Worm (Caenorhabditis elegans) whole organism, young adult: ENCODE measurements around the gene srw-53.

ENCODE experiments used
- B0261.1 ChIP-seq: sonication (generic microtip); optimal IDR thresholded peaks from 2 replicates; lab custom pipeline; 2016; ENCODE audit warnings: mild to moderate bottlenecking, missing genetic modification characterization, moderate library complexity, missing compliant biosample characterization
- B0336.3 ChIP-seq: fragments of 200-800 bp; sonication (Bioruptor generic); IDR thresholded peaks from 2 replicates; pipeline ENCODE4 v1.3.6; 2022; ENCODE audit warnings: missing genetic modification characterization, missing compliant biosample characterization
- C17E4.6 ChIP-seq: fragments of 200-800 bp; sonication (Bioruptor generic); IDR thresholded peaks from 2 replicates; pipeline ENCODE4 v1.3.6; 2022; ENCODE audit warnings: missing genetic modification reagents, missing genetic modification characterization, missing compliant biosample characterization
- F22D6.2 ChIP-seq: sonication (generic microtip); optimal IDR thresholded peaks from 2 replicates; lab custom pipeline; 2016; ENCODE audit warnings: mild to moderate bottlenecking, missing genetic modification characterization, missing compliant biosample characterization
- F49E8.2 ChIP-seq: sonication (generic microtip); optimal IDR thresholded peaks from 3 replicates; lab custom pipeline; 2017; ENCODE audit warnings: missing genetic modification characterization, mild to moderate bottlenecking, missing compliant biosample characterization, antibody characterized with exemption, moderate library complexity; ENCODE audit not compliant: insufficient read depth
- F55B11.4 ChIP-seq: sonication (generic microtip); optimal IDR thresholded peaks from 2 replicates; lab custom pipeline; 2016; ENCODE audit warnings: missing compliant biosample characterization, missing genetic modification characterization, borderline replicate concordance; ENCODE audit not compliant: insufficient read depth
- K11D2.4 ChIP-seq: fragments of 200-800 bp; sonication (Bioruptor generic); IDR thresholded peaks from 2 replicates; pipeline ENCODE4 v1.3.6; 2022; ENCODE audit warnings: missing genetic modification reagents, missing genetic modification characterization, missing compliant biosample characterization
- T26A5.8 ChIP-seq: sonication (generic microtip); optimal IDR thresholded peaks from 2 replicates; lab custom pipeline; 2016; ENCODE audit warnings: missing genetic modification characterization, missing compliant biosample characterization
- Y53G8AR.9 ChIP-seq: fragments of 200-800 bp; sonication (Bioruptor generic); conservative IDR thresholded peaks from 2 replicates; pipeline ENCODE4 v1.3.6; 2022; ENCODE audit warnings: missing genetic modification reagents, missing genetic modification characterization, missing compliant biosample characterization
- Y79H2A.3 ChIP-seq: fragments of 200-800 bp; sonication (Bioruptor generic); conservative IDR thresholded peaks from 2 replicates; pipeline ENCODE4 v1.3.6; 2022; ENCODE audit warnings: missing genetic modification reagents, missing genetic modification characterization, missing compliant biosample characterization
- ama-1 ChIP-seq, 3 experiments: fragments of 150-350 bp in 1 of 3; sonication (generic microtip) in 2 of 3; optimal IDR thresholded peaks; 2 replicates each; lab custom pipeline; 2014 to 2018; ENCODE audit warnings: missing biosample characterization in 2 of 3, missing genetic modification characterization in 2 of 3, missing genetic modification reagents in 2 of 3
- atf-7 ChIP-seq: sonication (generic microtip); optimal IDR thresholded peaks from 2 replicates; lab custom pipeline; 2017; ENCODE audit warnings: mild to moderate bottlenecking, missing genetic modification characterization, missing compliant biosample characterization
- attf-6 ChIP-seq: fragments of 200-800 bp; sonication (Bioruptor generic); IDR thresholded peaks from 2 replicates; pipeline ENCODE4 v1.3.6; 2022; ENCODE audit warnings: missing genetic modification reagents, missing genetic modification characterization, missing compliant biosample characterization
- bed-2 ChIP-seq: fragments of 200-800 bp; sonication (Bioruptor generic); IDR thresholded peaks from 2 replicates; pipeline ENCODE4 v1.3.6; 2022; ENCODE audit warnings: missing genetic modification reagents, missing genetic modification characterization, missing compliant biosample characterization
- cebp-1 ChIP-seq, 2 experiments: fragments of 200-800 bp in 1 of 2; sonication (Bioruptor generic) in 1 of 2; sonication (generic microtip) in 1 of 2; IDR thresholded peaks in 1 of 2; optimal IDR thresholded peaks in 1 of 2; 2 replicates each; pipeline versions ENCODE4 v1.3.6 to Lab custom; 2017 to 2022; ENCODE audit warnings: missing compliant biosample characterization in 2 of 2, missing genetic modification characterization in 2 of 2, mild to moderate bottlenecking in 1 of 2, missing genetic modification reagents in 1 of 2, moderate library complexity in 1 of 2
- ceh-91 ChIP-seq: fragments of 200-800 bp; sonication (Bioruptor generic); IDR thresholded peaks from 2 replicates; pipeline ENCODE4 v1.3.6; 2022; ENCODE audit warnings: missing genetic modification reagents, missing genetic modification characterization, missing compliant biosample characterization
- chd-7 ChIP-seq: sonication (generic microtip); optimal IDR thresholded peaks from 2 replicates; lab custom pipeline; 2016; ENCODE audit warnings: mild to moderate bottlenecking, missing genetic modification characterization, moderate library complexity, missing compliant biosample characterization
- egl-18 ChIP-seq: fragments of 200-800 bp; sonication (Bioruptor generic); IDR thresholded peaks from 2 replicates; pipeline ENCODE4 v1.3.6; 2022; ENCODE audit warnings: missing genetic modification reagents, missing genetic modification characterization, missing compliant biosample characterization
- ekl-4 ChIP-seq: fragments of 200-800 bp; sonication (Bioruptor generic); IDR thresholded peaks from 2 replicates; pipeline ENCODE4 v1.3.6; 2022; ENCODE audit warnings: missing genetic modification reagents, missing genetic modification characterization, missing compliant biosample characterization
- ets-4 ChIP-seq: fragments of 200-800 bp; sonication (Bioruptor generic); optimal IDR thresholded peaks from 2 replicates; lab custom pipeline; 2018; ENCODE audit warnings: mild to moderate bottlenecking, missing genetic modification characterization, missing compliant biosample characterization
- fkh-3 ChIP-seq: sonication (generic microtip); optimal IDR thresholded peaks from 2 replicates; lab custom pipeline; 2016; ENCODE audit warnings: mild to moderate bottlenecking, missing genetic modification characterization, missing compliant biosample characterization
- hmg-1.2 ChIP-seq: fragments of 200-800 bp; sonication (Bioruptor generic); IDR thresholded peaks from 2 replicates; pipeline ENCODE4 v1.3.6; 2022; ENCODE audit warnings: missing genetic modification reagents, missing genetic modification characterization, missing compliant biosample characterization
- let-607 ChIP-seq, 2 experiments: fragments of 200-800 bp in 1 of 2; sonication (Bioruptor generic) in 1 of 2; sonication (generic microtip) in 1 of 2; optimal IDR thresholded peaks; 2 replicates each; lab custom pipeline; 2016 to 2018; ENCODE audit warnings: mild to moderate bottlenecking in 2 of 2, missing compliant biosample characterization in 2 of 2, missing genetic modification characterization in 2 of 2, moderate library complexity in 2 of 2, missing genotype in 1 of 2
- lin-40 ChIP-seq: sonication (generic microtip); optimal IDR thresholded peaks from 2 replicates; lab custom pipeline; 2016; ENCODE audit warnings: missing genetic modification characterization, mild to moderate bottlenecking, missing compliant biosample characterization, missing genotype, missing genetic modification reagents
- lin-54 ChIP-seq: fragments of 200-800 bp; sonication (Bioruptor generic); optimal IDR thresholded peaks from 2 replicates; lab custom pipeline; 2018; ENCODE audit warnings: mild to moderate bottlenecking, missing genetic modification characterization, missing compliant biosample characterization
- madf-6 ChIP-seq: fragments of 200-800 bp; sonication (Bioruptor generic); IDR thresholded peaks from 2 replicates; pipeline ENCODE4 v1.3.6; 2022; ENCODE audit warnings: missing genetic modification reagents, missing genetic modification characterization, missing compliant biosample characterization
- mcd-1 ChIP-seq: fragments of 200-800 bp; sonication (Bioruptor generic); IDR thresholded peaks from 2 replicates; pipeline ENCODE4 v1.3.6; 2022; ENCODE audit warnings: missing genetic modification reagents, missing genetic modification characterization, missing compliant biosample characterization
- mel-28 ChIP-seq: sonication (generic microtip); optimal IDR thresholded peaks from 2 replicates; lab custom pipeline; 2016; ENCODE audit warnings: borderline replicate concordance, mild to moderate bottlenecking, missing genetic modification characterization, missing compliant biosample characterization
- nhr-80 ChIP-seq: sonication (generic microtip); optimal IDR thresholded peaks from 2 replicates; lab custom pipeline; 2016; ENCODE audit warnings: missing genetic modification characterization, missing compliant biosample characterization
- pbrm-1 ChIP-seq: fragments of 200-800 bp; sonication (Bioruptor generic); IDR thresholded peaks from 2 replicates; pipeline ENCODE4 v1.3.6; 2022; ENCODE audit warnings: missing genetic modification reagents, missing genetic modification characterization, missing compliant biosample characterization
- tbx-9 ChIP-seq: sonication (generic microtip); optimal IDR thresholded peaks from 2 replicates; lab custom pipeline; 2016; ENCODE audit warnings: borderline replicate concordance, missing genetic modification characterization, inconsistent platforms, missing compliant biosample characterization
- zfh-2 ChIP-seq: fragments of 200-800 bp; sonication (Bioruptor generic); conservative IDR thresholded peaks from 2 replicates; pipeline ENCODE4 v1.3.6; 2022; ENCODE audit warnings: missing genetic modification reagents, missing genetic modification characterization, missing compliant biosample characterization
- ztf-18 ChIP-seq: sonication (generic microtip); optimal IDR thresholded peaks from 2 replicates; lab custom pipeline; 2016; ENCODE audit warnings: missing genotype, mild to moderate bottlenecking, missing genetic modification characterization, missing compliant biosample characterization
- ztf-28 ChIP-seq: fragments of 200-800 bp; sonication (Bioruptor generic); IDR thresholded peaks from 2 replicates; pipeline ENCODE4 v1.3.6; 2022; ENCODE audit warnings: missing genetic modification reagents, missing genetic modification characterization, missing compliant biosample characterization

srw-53 gene

DNA sequence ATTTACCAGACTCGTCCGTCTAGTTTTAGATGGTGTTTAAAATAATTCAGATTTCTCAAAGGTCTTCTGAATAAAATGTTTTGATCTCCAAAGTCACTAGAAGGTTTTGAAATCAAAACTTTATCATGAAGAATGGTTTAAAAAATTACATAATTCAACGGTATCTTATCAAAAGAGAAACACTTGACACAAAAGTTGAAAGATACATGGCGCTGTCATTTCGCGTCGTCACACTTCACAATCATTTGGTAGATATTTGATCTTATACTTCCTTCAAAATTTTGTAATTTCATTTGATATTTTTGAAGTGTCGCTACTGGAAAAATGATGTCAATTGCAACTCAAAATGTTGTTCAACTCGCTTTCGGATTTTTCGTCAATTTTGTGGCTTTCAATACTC, 13.9 kb downstream of the srw-53 start, which contains the start of gene F36G9.3:
F36G9.3 (plus strand) TSS at position 301 of the 400 bp plus-strand sequence.
- TF ChIP-seq F22D6.2: no peak
- TF ChIP-seq F49E8.2 (tag; lab: Kevin White, UChicago): no peak
- no peak for TF ChIP-seq pbrm-1
- no peak for TF ChIP-seq nhr-80 (tag; lab: Kevin White, UChicago)
- TF ChIP-seq let-607 (tag; optimal IDR thresholded peaks at IDR 0.05; lab: Kevin White, UChicago): no peak
- TF ChIP-seq zfh-2: no peak
- no peak for TF ChIP-seq ceh-91 (GFP tag; lab: Robert Waterston, UW)
- no peak for TF ChIP-seq fkh-3
- TF ChIP-seq lin-54: no peak
- TF ChIP-seq chd-7: no peak
- TF ChIP-seq mel-28: no peak

DNA sequence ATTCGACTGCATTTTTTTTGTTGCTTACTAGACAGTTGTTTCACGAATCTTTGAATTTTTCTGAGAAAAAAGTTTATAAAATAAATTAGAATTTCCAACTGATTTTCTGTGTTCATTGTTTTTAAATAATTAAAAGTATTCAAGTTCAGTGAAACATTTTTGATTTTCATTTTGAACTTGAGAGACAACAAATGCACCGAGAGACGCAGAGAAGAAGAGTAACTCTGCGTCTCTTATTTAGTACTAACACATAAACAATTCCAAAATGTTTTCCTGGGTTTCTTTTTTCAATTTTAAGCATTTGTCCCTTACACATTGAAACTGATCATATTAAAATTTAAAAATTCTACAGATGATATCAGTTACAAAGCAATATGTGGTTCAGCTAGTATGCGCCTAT, 16.2 kb downstream of the srw-53 start:
- no peak for TF ChIP-seq ama-1 (optimal IDR thresholded peaks at IDR 0.05; lab: Kevin White, UChicago)
- TF ChIP-seq ama-1 (GFP tag; optimal IDR thresholded peaks at IDR 0.05; lab: Kevin White, UChicago): no peak
- TF ChIP-seq ekl-4: no peak
- TF ChIP-seq hmg-1.2 (GFP tag; lab: Robert Waterston, UW): peak; percentile 70; the same call in 1 of the 2 replicates
- no peak for TF ChIP-seq T26A5.8 (tag; lab: Kevin White, UChicago)
- no peak for TF ChIP-seq bed-2 (GFP tag; lab: Robert Waterston, UW)

DNA sequence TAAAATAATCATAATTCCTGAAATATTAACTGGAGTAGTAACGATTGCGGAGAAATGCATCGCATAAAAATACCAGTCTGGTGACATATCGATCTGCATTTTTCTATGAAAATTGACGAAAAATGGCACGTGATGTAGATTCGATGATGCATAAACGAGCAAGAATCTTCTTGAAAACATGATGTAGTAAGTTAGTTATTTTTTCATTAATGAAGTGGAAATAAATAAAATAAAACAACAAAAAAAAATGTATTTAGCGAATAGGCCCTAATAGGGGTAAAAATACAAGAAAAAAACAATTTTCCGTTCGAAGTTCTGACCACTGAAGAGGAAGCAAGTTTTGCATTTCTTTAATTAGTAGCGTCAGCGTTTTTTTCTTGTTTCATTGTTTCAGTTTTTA, 21.9 kb downstream of the srw-53 start, which contains the start of gene sri-2:
sri-2 (minus strand) TSS at position 101 of the 400 bp plus-strand sequence.
- TF ChIP-seq B0336.3 (GFP tag; lab: Robert Waterston, UW): no peak
- TF ChIP-seq ets-4 (GFP tag; lab: Kevin White, UChicago): no peak
- TF ChIP-seq attf-6 (GFP tag; lab: Robert Waterston, UW): no peak
- TF ChIP-seq mcd-1 (GFP tag; lab: Robert Waterston, UW): no peak
- TF ChIP-seq C17E4.6 (GFP tag; lab: Robert Waterston, UW): no peak
- TF ChIP-seq Y79H2A.3 (GFP tag; lab: Robert Waterston, UW): no peak
- TF ChIP-seq chd-7: no peak
- no peak for TF ChIP-seq ztf-28 (GFP tag; lab: Robert Waterston, UW)
- TF ChIP-seq atf-7: no peak
- no peak for TF ChIP-seq F55B11.4 (tag; lab: Kevin White, UChicago)

DNA sequence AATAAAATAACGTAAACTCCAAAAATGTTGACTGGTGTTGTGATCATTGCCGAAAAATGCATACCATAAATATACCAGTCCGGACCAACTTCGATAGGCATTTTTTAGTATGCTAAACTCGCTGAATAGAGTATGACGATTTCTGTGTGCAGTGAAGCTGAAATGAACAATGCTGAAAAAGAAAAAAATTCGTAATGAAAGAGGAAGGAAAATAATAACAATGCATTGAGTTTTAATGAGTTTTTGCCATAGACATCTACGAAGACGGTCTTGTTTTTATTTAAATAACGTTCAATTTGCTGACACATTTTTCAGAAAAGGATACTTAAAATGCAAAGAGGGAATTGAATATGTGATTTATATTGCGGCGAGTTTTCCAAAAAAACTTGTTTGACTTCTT, 24.3 kb downstream of the srw-53 start, which contains the start of gene sri-1:
sri-1 (minus strand) TSS at position 101 of the 400 bp plus-strand sequence.
- TF ChIP-seq ztf-18 (tag; lab: Kevin White, UChicago) (no peak), madf-6 (GFP tag; lab: Robert Waterston, UW) (no peak), bed-2 (GFP tag; lab: Robert Waterston, UW) (no peak), Y53G8AR.9 (GFP tag; lab: Robert Waterston, UW) (no peak), tbx-9 (no peak), cebp-1 (GFP tag; IDR thresholded peaks at IDR 0.05; lab: Robert Waterston, UW) (no peak), cebp-1 (tag; optimal IDR thresholded peaks at IDR 0.05; lab: Kevin White, UChicago) (no peak), lin-40 (tag; lab: Kevin White, UChicago) (no peak), B0261.1 (no peak), egl-18 (GFP tag; lab: Robert Waterston, UW) (no peak), K11D2.4 (GFP tag; lab: Robert Waterston, UW) (no peak), T26A5.8 (tag; lab: Kevin White, UChicago) (no peak), Y79H2A.3 (GFP tag; lab: Robert Waterston, UW) (no peak)
